Fruit fly (Drosophila melanogaster) whole organism, embryonic: ENCODE results near the gene cbt.

Experiments
- CG11398 ChIP-seq: fragments of 200-800 bp; sonication (Bioruptor generic); optimal IDR thresholded peaks from 2 replicates; lab custom pipeline; 2016; ENCODE audit warnings: missing biosample characterization, missing genetic modification characterization
- CG12299 ChIP-seq: fragments of 200-800 bp; sonication (Bioruptor generic); optimal IDR thresholded peaks from 2 replicates; lab custom pipeline; 2018; ENCODE audit warnings: missing biosample characterization, mild to moderate bottlenecking, missing genetic modification characterization
- CG12391 ChIP-seq: fragments of 200-800 bp; sonication (Bioruptor generic); optimal IDR thresholded peaks from 3 replicates; lab custom pipeline; 2018; ENCODE audit warnings: missing biosample characterization, mild to moderate bottlenecking, missing genetic modification characterization, moderate library complexity
- CG16815 ChIP-seq: fragments of 200-800 bp; sonication (Bioruptor generic); optimal IDR thresholded peaks from 3 replicates; lab custom pipeline; 2017; ENCODE audit warnings: missing biosample characterization, mild to moderate bottlenecking, missing genetic modification characterization
- CG16863 ChIP-seq: fragments of 200-800 bp; sonication (Bioruptor generic); optimal IDR thresholded peaks from 3 replicates; lab custom pipeline; 2016; ENCODE audit warnings: missing biosample characterization, missing genetic modification characterization
- CG17328 ChIP-seq: fragments of 200-800 bp; sonication (Bioruptor generic); IDR thresholded peaks from 2 replicates; pipeline ENCODE4 v1.3.6; 2022; ENCODE audit warnings: missing biosample characterization, missing genetic modification characterization
- CG17802 ChIP-seq: fragments of 200-800 bp; sonication (Bioruptor generic); optimal IDR thresholded peaks from 2 replicates; lab custom pipeline; 2018; ENCODE audit warnings: missing biosample characterization, mild to moderate bottlenecking, missing genetic modification characterization, moderate library complexity
- CG1832 ChIP-seq: fragments of 200-800 bp; sonication (Bioruptor generic); optimal IDR thresholded peaks from 2 replicates; lab custom pipeline; 2017; ENCODE audit warnings: missing biosample characterization, mild to moderate bottlenecking, missing genetic modification characterization, inconsistent platforms
- CG18599 ChIP-seq: fragments of 200-800 bp; sonication (Bioruptor generic); optimal IDR thresholded peaks from 3 replicates; lab custom pipeline; 2017; ENCODE audit warnings: missing biosample characterization, missing genetic modification characterization, mild to moderate bottlenecking, moderate library complexity, missing genetic modification reagents
- CG2678 ChIP-seq: fragments of 200-800 bp; sonication (Bioruptor generic); optimal IDR thresholded peaks from 3 replicates; lab custom pipeline; 2019; ENCODE audit warnings: missing biosample characterization, mild to moderate bottlenecking, missing genetic modification characterization, moderate library complexity
- CG34376 ChIP-seq: fragments of 200-800 bp; sonication (Bioruptor generic); optimal IDR thresholded peaks from 2 replicates; lab custom pipeline; 2018; ENCODE audit warnings: missing biosample characterization, mild to moderate bottlenecking, missing genetic modification characterization
- CG4360 ChIP-seq: fragments of 200-800 bp; sonication (Bioruptor generic); IDR thresholded peaks from 2 replicates; pipeline ENCODE4 v1.3.6; 2022; ENCODE audit warnings: missing biosample characterization, missing genetic modification characterization
- CG4730 ChIP-seq: fragments of 200-800 bp; sonication (Bioruptor generic); IDR thresholded peaks from 2 replicates; pipeline ENCODE4 v1.3.6; 2022; ENCODE audit warnings: missing biosample characterization, missing genetic modification characterization
- CG6791 ChIP-seq: fragments of 200-800 bp; sonication (Bioruptor generic); IDR thresholded peaks from 3 replicates; pipeline ENCODE4 v1.3.6; 2022; ENCODE audit warnings: missing biosample characterization, missing genetic modification characterization; ENCODE audit not compliant: partially characterized antibody
- CG7963 ChIP-seq: fragments of 200-800 bp; sonication (Bioruptor generic); IDR thresholded peaks from 3 replicates; pipeline ENCODE4 v1.3.6; 2022; ENCODE audit warnings: missing biosample characterization, missing genetic modification characterization; ENCODE audit not compliant: partially characterized antibody
- CG8290 ChIP-seq, 3 experiments: fragments of 200-800 bp; sonication (Bioruptor generic); optimal IDR thresholded peaks; 2 replicates each; lab custom pipeline; 2016 to 2019; ENCODE audit warnings: missing biosample characterization in 3 of 3, missing genetic modification characterization in 3 of 3, mild to moderate bottlenecking in 2 of 3, moderate library complexity in 1 of 3
- CG9876 ChIP-seq: fragments of 200-800 bp; sonication (Bioruptor generic); optimal IDR thresholded peaks from 2 replicates; lab custom pipeline; 2016; ENCODE audit warnings: missing biosample characterization, missing genetic modification characterization
- Dek ChIP-seq: fragments of 200-800 bp; sonication (Bioruptor generic); optimal IDR thresholded peaks from 3 replicates; lab custom pipeline; 2019; ENCODE audit warnings: missing biosample characterization, mild to moderate bottlenecking, missing genetic modification characterization, moderate library complexity
- GATAe ChIP-seq: fragments of 200-800 bp; sonication (Bioruptor generic); conservative IDR thresholded peaks from 2 replicates; pipeline ENCODE4 v1.3.6; 2022; ENCODE audit warnings: missing biosample characterization, missing genetic modification characterization
- Hey ChIP-seq: fragments of 200-800 bp; sonication (Bioruptor generic); optimal IDR thresholded peaks from 3 replicates; lab custom pipeline; 2018; ENCODE audit warnings: missing biosample characterization, mild to moderate bottlenecking, missing genetic modification characterization
- Hmr ChIP-seq: fragments of 200-800 bp; sonication (Bioruptor generic); optimal IDR thresholded peaks from 3 replicates; lab custom pipeline; 2017; ENCODE audit warnings: mild to moderate bottlenecking, missing biosample characterization, missing genetic modification reagents, missing genetic modification characterization
- Hmx ChIP-seq: fragments of 200-800 bp; sonication (Bioruptor generic); optimal IDR thresholded peaks from 2 replicates; lab custom pipeline; 2016; ENCODE audit warnings: missing biosample characterization, missing genetic modification characterization
- Med ChIP-seq: fragments of 200-800 bp; sonication (Bioruptor generic); peaks from one replicate; lab custom pipeline; 2016; ENCODE audit warnings: missing biosample characterization, missing genetic modification characterization, mild to moderate bottlenecking, inconsistent platforms, moderate library complexity
- Pdp1 ChIP-seq, 2 experiments: fragments of 200-800 bp; sonication (Bioruptor generic); optimal IDR thresholded peaks; 3 replicates each; lab custom pipeline; 2016; ENCODE audit warnings: missing biosample characterization in 2 of 2, missing genetic modification characterization in 2 of 2, mild to moderate bottlenecking in 1 of 2, moderate library complexity in 1 of 2
- Stat92E ChIP-seq, 3 experiments: fragments of >200 bp in 2 of 3; fragments of 200-800 bp in 1 of 3; sonication (Bioruptor generic) in 1 of 3; optimal IDR thresholded peaks; 2 replicates each; lab custom pipeline; 2017 to 2019; ENCODE audit warnings: missing biosample characterization in 3 of 3, missing genetic modification characterization in 3 of 3, mild to moderate bottlenecking in 1 of 3, moderate library complexity in 1 of 3
- amos ChIP-seq: fragments of 200-800 bp; sonication (Bioruptor generic); IDR thresholded peaks from 2 replicates; pipeline ENCODE4 v1.3.6; 2022; ENCODE audit warnings: missing biosample characterization, missing genetic modification characterization; ENCODE audit not compliant: partially characterized antibody
- ci ChIP-seq: fragments of 200-800 bp; sonication (Bioruptor generic); IDR thresholded peaks from 3 replicates; pipeline ENCODE4 v1.3.6; 2022; ENCODE audit warnings: missing biosample characterization, missing genetic modification characterization
- da ChIP-seq: fragments of 200-800 bp; sonication (Bioruptor generic); optimal IDR thresholded peaks from 2 replicates; lab custom pipeline; 2016; ENCODE audit warnings: missing biosample characterization, missing genetic modification characterization
- dysf ChIP-seq: fragments of 200-800 bp; sonication (Bioruptor generic); IDR thresholded peaks from 3 replicates; pipeline ENCODE4 v1.3.6; 2022; ENCODE audit warnings: missing biosample characterization, missing genetic modification characterization
- eve ChIP-seq, 2 experiments: fragments of >200 bp; optimal IDR thresholded peaks; 2 replicates each; lab custom pipeline; 2017; ENCODE audit warnings: missing biosample characterization in 2 of 2, missing genetic modification characterization in 2 of 2
- exex ChIP-seq: fragments of 200-800 bp; sonication (Bioruptor generic); optimal IDR thresholded peaks from 4 replicates; lab custom pipeline; 2018; ENCODE audit warnings: missing biosample characterization, mild to moderate bottlenecking, missing genetic modification characterization, moderate library complexity
- fd64A ChIP-seq: fragments of 200-800 bp; sonication (Bioruptor generic); optimal IDR thresholded peaks from 3 replicates; lab custom pipeline; 2018; ENCODE audit warnings: missing biosample characterization, mild to moderate bottlenecking, missing genetic modification characterization
- fu2 ChIP-seq: fragments of 200-800 bp; sonication (Bioruptor generic); optimal IDR thresholded peaks from 2 replicates; lab custom pipeline; 2016; ENCODE audit warnings: missing biosample characterization, missing genetic modification characterization
- gem ChIP-seq: fragments of 200-800 bp; sonication (Bioruptor generic); optimal IDR thresholded peaks from 2 replicates; lab custom pipeline; 2019; ENCODE audit warnings: missing biosample characterization, mild to moderate bottlenecking, missing genetic modification characterization, moderate library complexity
- grn ChIP-seq: fragments of 200-800 bp; sonication (Bioruptor generic); optimal IDR thresholded peaks from 3 replicates; lab custom pipeline; 2017; ENCODE audit warnings: missing biosample characterization, missing genetic modification characterization
- kah ChIP-seq: fragments of 200-800 bp; sonication (Bioruptor generic); optimal IDR thresholded peaks from 2 replicates; lab custom pipeline; 2018; ENCODE audit warnings: missing biosample characterization, mild to moderate bottlenecking, missing genetic modification characterization
- klu ChIP-seq: fragments of 200-800 bp; sonication (Bioruptor generic); IDR thresholded peaks from 2 replicates; pipeline ENCODE4 v1.3.6; 2022; ENCODE audit warnings: missing biosample characterization, missing genetic modification characterization
- lbe ChIP-seq: fragments of 200-800 bp; sonication (Bioruptor generic); optimal IDR thresholded peaks from 2 replicates; lab custom pipeline; 2016; ENCODE audit warnings: missing biosample characterization, mild to moderate bottlenecking, missing genetic modification characterization
- lov ChIP-seq, 2 experiments: fragments of 200-800 bp in 1 of 2; fragments of >200 bp in 1 of 2; sonication (Bioruptor generic) in 1 of 2; IDR thresholded peaks in 1 of 2; optimal IDR thresholded peaks in 1 of 2; 2 replicates in 1 of 2; 3 replicates in 1 of 2; pipeline versions ENCODE4 v1.3.6 to Lab custom; 2017 to 2022; ENCODE audit warnings: missing biosample characterization in 1 of 2, missing genetic modification characterization in 1 of 2
- mirr ChIP-seq: fragments of 200-800 bp; sonication (Bioruptor generic); optimal IDR thresholded peaks from 3 replicates; lab custom pipeline; 2018; ENCODE audit warnings: missing biosample characterization, mild to moderate bottlenecking, missing genetic modification characterization
- nerfin-1 ChIP-seq: fragments of 200-800 bp; sonication (Bioruptor generic); optimal IDR thresholded peaks from 3 replicates; lab custom pipeline; 2019; ENCODE audit warnings: missing biosample characterization, mild to moderate bottlenecking, missing genetic modification characterization, moderate library complexity
- sd ChIP-seq: fragments of 200-800 bp; sonication (Bioruptor generic); optimal IDR thresholded peaks from 3 replicates; lab custom pipeline; 2018; ENCODE audit warnings: missing biosample characterization, mild to moderate bottlenecking, missing genetic modification characterization, moderate library complexity
- sens-2 ChIP-seq: fragments of 200-800 bp; sonication (Bioruptor generic); IDR thresholded peaks from 2 replicates; pipeline ENCODE4 v1.3.6; 2022; ENCODE audit warnings: missing biosample characterization, missing genetic modification characterization
- so ChIP-seq: fragments of 200-800 bp; sonication (Bioruptor generic); IDR thresholded peaks from 3 replicates; pipeline ENCODE4 v1.3.6; 2022; ENCODE audit warnings: missing biosample characterization, missing genetic modification characterization
- sug ChIP-seq: fragments of 200-800 bp; optimal IDR thresholded peaks from 2 replicates; lab custom pipeline; 2019; ENCODE audit warnings: missing biosample characterization, mild to moderate bottlenecking, missing genetic modification characterization, moderate library complexity

cbt gene

DNA sequence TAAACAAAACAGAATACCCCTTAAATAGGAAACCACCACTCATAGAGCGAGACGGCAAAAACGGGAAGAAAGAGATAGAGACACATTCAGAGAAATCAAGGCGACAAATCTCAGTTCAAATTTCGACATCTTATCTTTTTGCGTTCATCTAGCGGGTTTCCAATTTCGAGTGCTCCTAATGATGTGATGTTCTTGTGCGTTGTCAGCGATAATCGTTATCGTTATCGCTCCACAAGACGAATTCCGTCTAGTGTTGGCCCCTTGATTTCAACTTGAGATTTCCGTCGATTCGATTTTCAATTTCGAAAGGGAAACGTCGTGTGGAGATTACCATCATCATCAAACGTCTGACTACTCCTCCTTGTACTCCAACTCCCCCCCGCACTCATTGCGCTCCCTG is 16.9 kb upstream of the cbt start (continued):
- TF ChIP-seq da (GFP tag; lab: Kevin White, UChicago) (no peak), CG7963 (GFP tag; lab: Robert Waterston, UW) (no peak), amos (GFP tag; lab: Robert Waterston, UW) (no peak), CG17802 (tag; lab: Kevin White, UChicago) (no peak), CG1832 (no peak), lbe (GFP tag; lab: Kevin White, UChicago) (no peak), CG18599 (GFP tag; lab: Kevin White, UChicago) (peak; percentile 66), CG12299 (tag; lab: Kevin White, UChicago) (no peak), dysf (GFP tag; lab: Robert Waterston, UW) (no peak), CG6791 (GFP tag; lab: Robert Waterston, UW) (no peak), fu2 (GFP tag; lab: Kevin White, UChicago) (no peak), sd (tag; lab: Kevin White, UChicago) (peak; percentile 61), CG16863 (GFP tag; lab: Kevin White, UChicago) (no peak)
- TF ChIP-seq, all 482 proteins: peak for 11

DNA sequence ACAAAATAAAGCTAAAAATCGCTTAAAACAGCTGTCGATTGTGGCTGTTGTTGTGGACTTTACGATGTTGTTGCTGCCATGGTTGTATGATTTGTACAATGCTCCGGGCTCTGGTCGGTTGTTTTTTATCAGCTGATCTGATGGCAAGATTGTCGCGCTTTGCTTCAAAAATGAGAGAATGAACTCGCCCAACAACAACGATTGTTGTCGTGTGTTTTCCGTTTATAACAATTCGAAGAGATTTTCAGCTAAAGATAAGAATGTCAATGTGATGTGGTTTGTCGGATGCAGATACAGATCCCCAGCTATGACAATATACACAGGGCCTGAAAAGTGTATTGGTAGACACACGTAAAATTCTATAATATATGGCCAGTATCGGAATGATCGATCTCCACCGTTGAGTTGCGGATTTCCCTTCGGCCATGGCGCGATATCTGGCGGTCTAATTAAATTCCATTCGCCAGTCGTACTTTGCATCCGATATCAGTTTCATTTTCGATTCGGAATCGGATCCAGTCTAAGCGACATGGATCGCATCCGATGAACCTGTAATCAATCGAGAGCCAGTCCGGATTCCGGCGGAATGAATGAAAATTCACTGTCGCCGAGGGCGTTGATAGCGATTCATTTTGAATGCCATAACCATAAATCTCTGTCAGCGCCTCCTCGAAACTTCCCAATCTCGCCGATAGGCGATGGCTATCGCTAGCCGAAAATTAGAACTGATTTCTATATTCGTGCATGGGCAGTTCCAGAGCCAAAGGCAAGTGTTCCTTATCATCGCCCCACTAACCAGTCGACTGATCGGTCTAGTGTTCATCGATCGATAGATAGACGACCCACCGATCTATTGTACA is 16.1 kb upstream of the cbt start:
- peak in 1 of 2 experiments; percentile 47 for TF ChIP-seq eve (GFP tag; optimal IDR thresholded peaks at IDR 0.05; lab: Kevin White, UChicago)
- no peak for TF ChIP-seq CG17328 (GFP tag; lab: Robert Waterston, UW)
- TF ChIP-seq Stat92E (GFP tag; optimal IDR thresholded peaks at IDR 0.05; lab: Kevin White, UChicago), result no peak
- no peak for TF ChIP-seq CG16815 (GFP tag; lab: Kevin White, UChicago)
- TF ChIP-seq CG8290 (GFP tag; optimal IDR thresholded peaks at IDR 0.05; lab: Kevin White, UChicago), result no peak
- peak in 1 of 2 experiments; percentile 9 for TF ChIP-seq CG8290 (tag; optimal IDR thresholded peaks at IDR 0.05; lab: Kevin White, UChicago)
- TF ChIP-seq sug (tag; lab: Kevin White, UChicago), result peak; percentile 71
- TF ChIP-seq exex (tag; lab: Kevin White, UChicago), result peak; percentile 81
- TF ChIP-seq fd64A (GFP tag; lab: Kevin White, UChicago), result no peak
- TF ChIP-seq CG9876 (GFP tag; lab: Kevin White, UChicago), result no peak
- TF ChIP-seq mirr (GFP tag; lab: Kevin White, UChicago), result peak; percentile 40
- no peak for TF ChIP-seq Hmx
- TF ChIP-seq klu (GFP tag; lab: Robert Waterston, UW), result no peak
- peak in 1 of 2 experiments; percentile 61 for TF ChIP-seq Pdp1 (GFP tag; optimal IDR thresholded peaks at IDR 0.05; lab: Kevin White, UChicago)
- TF ChIP-seq sens-2 (GFP tag; lab: Robert Waterston, UW), result peak; percentile 85
- no peak for TF ChIP-seq CG4730 (GFP tag; lab: Robert Waterston, UW)
- TF ChIP-seq Med (GFP tag; lab: Kevin White, UChicago), result peak; percentile 29
- no peak for TF ChIP-seq kah
- 0 out of 3 replicates have a peak, but pooled peaks have one; percentile 31 for TF ChIP-seq ci (GFP tag; lab: Robert Waterston, UW)
- TF ChIP-seq CG12391 (tag; lab: Kevin White, UChicago), result no peak
- no peak for TF ChIP-seq Dek (tag; lab: Kevin White, UChicago)
- peak; percentile 51; the same call in 1 of the 2 replicates for TF ChIP-seq CG4360 (GFP tag; lab: Robert Waterston, UW)
- TF ChIP-seq Hmr (GFP tag; lab: Kevin White, UChicago), result no peak
- TF ChIP-seq nerfin-1, result no peak
- TF ChIP-seq CG6791 (GFP tag; lab: Robert Waterston, UW), result peak; percentile 52; the same call in 1 of the 3 replicates
- no peak for TF ChIP-seq lov (optimal IDR thresholded peaks at IDR 0.05; lab: Kevin White, UChicago)
- TF ChIP-seq lov (GFP tag; IDR thresholded peaks at IDR 0.05; lab: Robert Waterston, UW), result no peak
- peak; percentile 68 for TF ChIP-seq gem (tag; lab: Kevin White, UChicago)
- TF ChIP-seq so (GFP tag; lab: Robert Waterston, UW), result 0 out of 3 replicates have a peak, but pooled peaks have one; percentile 34
- peak; percentile 100 for TF ChIP-seq grn (GFP tag; lab: Kevin White, UChicago)
- TF ChIP-seq CG34376 (GFP tag; lab: Kevin White, UChicago), result peak; percentile 81
- no peak for TF ChIP-seq CG2678 (tag; lab: Kevin White, UChicago)
- no peak for TF ChIP-seq CG11398 (GFP tag; lab: Kevin White, UChicago)
- peak; percentile 70 for TF ChIP-seq Hey (tag; lab: Kevin White, UChicago)
- TF ChIP-seq GATAe, result peak; percentile 57; the same call in 1 of the 2 replicates
